Worm (Caenorhabditis elegans) whole organism, midembryonic: ENCODE data around the gene skr-12.

Source experiments
- T22C8.4 ChIP-seq: fragments of 200-800 bp; sonication (Bioruptor generic); IDR thresholded peaks from 2 replicates; pipeline ENCODE4 v1.3.6; 2022; ENCODE audit warnings: missing genetic modification characterization, missing compliant biosample characterization
- cog-1 ChIP-seq: sonication (generic microtip); optimal IDR thresholded peaks from 2 replicates; lab custom pipeline; 2016; ENCODE audit warnings: missing genetic modification characterization, missing compliant biosample characterization
- flt-1 ChIP-seq: fragments of 200-800 bp; sonication (Bioruptor generic); IDR thresholded peaks from 2 replicates; pipeline ENCODE4 v1.3.6; 2022; ENCODE audit warnings: missing genetic modification characterization, missing compliant biosample characterization
- klf-2 ChIP-seq: fragments of 200-800 bp; sonication (Bioruptor generic); conservative IDR thresholded peaks from 2 replicates; pipeline ENCODE4 v1.3.6; 2022; ENCODE audit warnings: missing genetic modification reagents, missing genetic modification characterization, missing compliant biosample characterization
- med-1 ChIP-seq: sonication (generic microtip); optimal IDR thresholded peaks from 2 replicates; lab custom pipeline; 2017; ENCODE audit warnings: missing genetic modification characterization, mild to moderate bottlenecking, missing compliant biosample characterization, antibody characterized with exemption, missing genetic modification reagents; ENCODE audit not compliant: insufficient read depth
- ref-1 ChIP-seq: fragments of 200-800 bp; sonication (Bioruptor generic); conservative IDR thresholded peaks from 2 replicates; pipeline ENCODE4 v1.3.6; 2022; ENCODE audit warnings: missing genetic modification reagents, missing genetic modification characterization, missing compliant biosample characterization
- tab-1 ChIP-seq: fragments of 200-800 bp; sonication (Bioruptor generic); IDR thresholded peaks from 2 replicates; pipeline ENCODE4 v1.3.6; 2022; ENCODE audit warnings: missing genetic modification characterization, missing compliant biosample characterization
- ztf-23 ChIP-seq: fragments of 200-800 bp; sonication (Bioruptor generic); IDR thresholded peaks from 2 replicates; pipeline ENCODE4 v1.3.6; 2022; ENCODE audit warnings: missing genetic modification reagents, missing genetic modification characterization, missing compliant biosample characterization
- ztf-29 ChIP-seq: fragments of 200-800 bp; sonication (Bioruptor generic); IDR thresholded peaks from 2 replicates; pipeline ENCODE4 v1.3.6; 2022; ENCODE audit warnings: missing genetic modification reagents, missing genetic modification characterization, missing compliant biosample characterization

The skr-12 gene

DNA sequence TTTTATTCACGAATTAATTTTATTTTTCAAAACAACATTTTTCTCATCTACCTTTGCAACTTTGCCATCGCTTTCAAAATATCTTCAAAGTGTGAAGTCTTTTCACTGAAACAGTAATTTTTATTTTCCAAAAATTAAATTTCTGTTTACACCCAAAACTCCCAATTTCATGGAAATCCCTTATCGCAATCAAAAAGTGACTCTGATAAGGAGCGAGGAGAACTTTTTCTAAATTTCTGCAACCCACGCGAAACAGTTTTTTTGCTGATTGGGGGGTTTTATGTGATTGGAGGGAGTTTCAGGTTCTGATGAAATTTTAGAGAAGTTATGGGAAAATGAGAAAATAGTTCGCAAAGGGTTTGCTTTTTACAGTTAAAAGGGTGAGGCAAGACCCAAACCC, 12.5 kb downstream of the skr-12 start:
- TF ChIP-seq ztf-29 (GFP tag; lab: Robert Waterston, UW) (no peak), flt-1 (GFP tag; lab: Robert Waterston, UW) (no peak), ztf-23 (GFP tag; lab: Robert Waterston, UW) (no peak), med-1 (GFP tag; lab: Kevin White, UChicago) (no peak), ref-1 (GFP tag; lab: Robert Waterston, UW) (no peak), T22C8.4 (GFP tag; lab: Robert Waterston, UW) (no peak), tab-1 (GFP tag; lab: Robert Waterston, UW) (no peak), klf-2 (no peak), cog-1 (tag; lab: Kevin White, UChicago) (no peak)

DNA sequence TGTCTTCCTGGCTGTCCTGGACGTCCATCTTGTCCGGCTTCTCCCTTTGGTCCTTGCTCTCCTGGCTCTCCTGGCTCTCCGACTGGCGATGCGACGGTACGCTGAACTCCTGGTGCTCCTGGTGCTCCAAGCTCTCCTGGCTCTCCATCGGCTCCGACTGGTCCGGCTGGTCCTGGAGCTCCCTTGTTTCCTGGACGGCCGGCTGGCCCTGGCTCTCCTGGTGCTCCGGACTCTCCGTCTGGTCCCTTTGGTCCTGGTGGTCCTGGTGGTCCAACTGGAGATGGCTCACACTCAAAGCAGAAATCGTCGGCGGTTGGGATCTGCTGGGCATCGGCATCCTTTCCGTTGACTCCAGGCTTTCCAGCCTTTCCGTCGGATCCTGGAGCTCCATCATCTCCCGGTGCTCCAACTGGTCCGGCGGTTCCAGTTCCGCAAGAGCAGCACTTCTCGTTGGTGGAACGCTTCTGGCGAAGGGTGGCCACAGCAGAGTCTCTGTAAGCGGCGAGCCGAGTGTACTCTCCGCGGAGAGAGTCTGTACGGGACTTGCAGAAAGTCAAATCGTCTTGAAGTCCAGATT, 16.0 kb downstream of the skr-12 start:
- TF ChIP-seq ztf-23 (GFP tag; lab: Robert Waterston, UW) (no peak), klf-2 (no peak), cog-1 (tag; lab: Kevin White, UChicago) (no peak), ztf-29 (GFP tag; lab: Robert Waterston, UW) (no peak), flt-1 (GFP tag; lab: Robert Waterston, UW) (no peak), tab-1 (GFP tag; lab: Robert Waterston, UW) (no peak), med-1 (GFP tag; lab: Kevin White, UChicago) (no peak), T22C8.4 (GFP tag; lab: Robert Waterston, UW) (no peak), ref-1 (GFP tag; lab: Robert Waterston, UW) (no peak)

DNA sequence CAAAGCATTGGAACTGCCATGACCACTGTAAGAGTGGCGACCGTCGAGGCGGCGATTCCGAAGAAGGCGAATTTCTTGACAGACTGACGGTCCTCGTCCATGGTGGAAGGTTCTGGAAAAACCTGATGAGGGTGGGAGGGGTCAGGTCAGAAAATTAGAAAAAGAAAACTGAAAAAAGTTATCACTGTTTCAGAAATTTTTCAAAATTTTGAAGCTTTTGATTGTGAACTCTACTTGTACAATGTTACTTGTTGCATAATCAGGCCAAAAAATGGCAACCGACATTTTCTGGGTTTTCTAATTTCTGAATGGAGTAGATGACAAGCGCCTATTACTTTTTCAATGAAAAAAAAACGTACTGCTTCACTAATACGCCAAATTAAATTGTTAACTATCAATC, 16.6 kb downstream of the skr-12 start, which contains the start of gene col-138:
TSS of gene col-138 (minus strand) at position 101 of the 400 bp plus-strand sequence.
- no peak for TF ChIP-seq T22C8.4 (GFP tag; lab: Robert Waterston, UW)
- TF ChIP-seq med-1 (GFP tag; lab: Kevin White, UChicago), result no peak
- no peak for TF ChIP-seq ztf-23 (GFP tag; lab: Robert Waterston, UW)
- TF ChIP-seq klf-2, result no peak
- no peak for TF ChIP-seq ztf-29 (GFP tag; lab: Robert Waterston, UW)
- no peak for TF ChIP-seq tab-1 (GFP tag; lab: Robert Waterston, UW)
- TF ChIP-seq cog-1 (tag; lab: Kevin White, UChicago), result no peak
- TF ChIP-seq flt-1 (GFP tag; lab: Robert Waterston, UW), result no peak
- no peak for TF ChIP-seq ref-1 (GFP tag; lab: Robert Waterston, UW)

DNA sequence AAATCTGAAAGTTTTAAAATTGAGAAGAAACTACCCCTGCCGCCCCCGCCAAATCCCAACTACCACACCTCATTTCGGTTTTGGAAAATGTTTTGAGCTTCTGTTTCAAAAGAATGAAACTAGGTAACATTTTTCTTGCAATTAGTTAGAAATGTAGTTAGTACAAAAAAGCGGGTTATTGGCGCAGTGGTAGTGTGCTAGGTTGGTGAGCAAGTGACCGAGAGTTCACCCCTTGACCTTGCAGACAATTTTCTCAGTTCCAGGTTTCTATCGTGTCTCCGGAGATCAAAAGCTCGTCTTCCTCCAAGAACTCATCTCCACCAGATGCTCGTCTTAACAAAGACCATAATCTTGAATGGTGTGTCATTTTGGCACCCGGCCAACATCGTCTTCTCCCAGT, 22.1 kb downstream of the skr-12 start:
- TF ChIP-seq cog-1 (tag; lab: Kevin White, UChicago) (no peak), med-1 (GFP tag; lab: Kevin White, UChicago) (no peak), flt-1 (GFP tag; lab: Robert Waterston, UW) (no peak), T22C8.4 (GFP tag; lab: Robert Waterston, UW) (no peak), ztf-29 (GFP tag; lab: Robert Waterston, UW) (no peak), ztf-23 (GFP tag; lab: Robert Waterston, UW) (no peak), ref-1 (GFP tag; lab: Robert Waterston, UW) (no peak), tab-1 (GFP tag; lab: Robert Waterston, UW) (no peak), klf-2 (no peak)

DNA sequence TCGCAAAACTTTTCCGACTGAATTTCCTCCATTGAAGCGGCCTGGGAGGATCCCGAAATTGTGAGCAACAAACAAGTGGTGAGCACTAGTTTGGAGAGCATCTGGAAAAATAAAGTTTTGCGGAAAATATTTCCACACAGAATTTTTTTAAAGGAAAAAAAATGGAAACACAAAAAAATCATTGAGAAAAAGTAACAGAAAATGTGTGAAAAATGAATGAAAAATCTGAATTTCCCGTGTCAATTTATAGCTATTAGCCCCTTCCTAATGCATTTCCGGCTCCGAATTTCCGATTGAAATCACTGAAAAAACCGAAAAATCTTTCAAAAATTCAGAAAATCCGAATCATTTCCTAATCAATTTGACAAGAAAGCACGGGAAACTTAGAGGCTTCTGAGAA, 24.7 kb downstream of the skr-12 start, which contains the start of gene flp-17:
TSS of gene flp-17 (minus strand) at position 101 of the 400 bp plus-strand sequence.
- TF ChIP-seq flt-1 (GFP tag; lab: Robert Waterston, UW) (no peak), ztf-23 (GFP tag; lab: Robert Waterston, UW) (no peak), med-1 (GFP tag; lab: Kevin White, UChicago) (no peak), ref-1 (GFP tag; lab: Robert Waterston, UW) (no peak), ztf-29 (GFP tag; lab: Robert Waterston, UW) (no peak), T22C8.4 (GFP tag; lab: Robert Waterston, UW) (no peak), tab-1 (GFP tag; lab: Robert Waterston, UW) (no peak), cog-1 (tag; lab: Kevin White, UChicago) (no peak), klf-2 (no peak)

DNA sequence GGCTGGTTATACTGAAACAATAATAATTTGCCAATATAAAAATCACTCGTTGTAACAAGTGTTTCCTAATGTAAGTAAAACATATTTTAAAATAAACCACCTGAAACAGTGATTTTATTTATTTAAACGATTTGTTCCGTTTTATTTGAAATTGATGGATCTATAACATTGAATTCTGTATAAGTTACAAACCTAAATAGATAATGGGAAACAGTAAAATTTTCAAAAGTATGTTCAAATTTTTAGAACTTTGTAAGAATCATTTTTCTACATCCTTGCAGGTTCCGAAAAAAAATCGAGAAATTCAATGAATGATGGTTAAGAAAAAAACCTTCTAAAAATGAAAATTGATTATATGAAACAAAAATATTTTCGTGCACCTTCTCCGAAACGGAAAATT, 26.4 kb downstream of the skr-12 start:
- TF ChIP-seq klf-2, result no peak
- no peak for TF ChIP-seq ref-1 (GFP tag; lab: Robert Waterston, UW)
- TF ChIP-seq ztf-23 (GFP tag; lab: Robert Waterston, UW), result no peak
- no peak for TF ChIP-seq cog-1 (tag; lab: Kevin White, UChicago)
- TF ChIP-seq flt-1 (GFP tag; lab: Robert Waterston, UW), result no peak
- no peak for TF ChIP-seq T22C8.4 (GFP tag; lab: Robert Waterston, UW)
- no peak for TF ChIP-seq med-1 (GFP tag; lab: Kevin White, UChicago)
- no peak for TF ChIP-seq tab-1 (GFP tag; lab: Robert Waterston, UW)
- TF ChIP-seq ztf-29 (GFP tag; lab: Robert Waterston, UW), result no peak

DNA sequence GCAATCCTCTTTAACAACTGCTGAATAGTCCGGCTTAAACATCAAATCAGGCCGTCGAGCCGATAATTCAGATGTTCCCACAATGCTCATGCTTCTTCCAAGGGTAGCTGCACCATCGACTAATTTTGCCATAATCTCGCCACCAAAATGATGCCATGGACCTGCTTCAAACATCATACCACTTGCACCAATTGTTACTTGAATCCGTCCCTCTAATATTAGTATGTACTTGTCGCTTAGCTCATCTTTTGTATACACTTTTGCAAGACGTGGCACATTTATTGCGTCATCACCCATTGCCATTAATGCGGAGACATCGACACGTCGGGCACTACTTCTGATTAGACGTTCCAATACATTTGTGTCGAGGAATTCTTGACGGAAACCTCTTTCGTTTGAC, 32.6 kb downstream of the skr-12 start:
- TF ChIP-seq cog-1 (tag; lab: Kevin White, UChicago), result no peak
- TF ChIP-seq flt-1 (GFP tag; lab: Robert Waterston, UW), result no peak
- TF ChIP-seq ztf-23 (GFP tag; lab: Robert Waterston, UW), result no peak
- no peak for TF ChIP-seq ztf-29 (GFP tag; lab: Robert Waterston, UW)
- no peak for TF ChIP-seq med-1 (GFP tag; lab: Kevin White, UChicago)
- TF ChIP-seq klf-2, result no peak
- TF ChIP-seq ref-1 (GFP tag; lab: Robert Waterston, UW), result no peak
- no peak for TF ChIP-seq tab-1 (GFP tag; lab: Robert Waterston, UW)
- no peak for TF ChIP-seq T22C8.4 (GFP tag; lab: Robert Waterston, UW)

DNA sequence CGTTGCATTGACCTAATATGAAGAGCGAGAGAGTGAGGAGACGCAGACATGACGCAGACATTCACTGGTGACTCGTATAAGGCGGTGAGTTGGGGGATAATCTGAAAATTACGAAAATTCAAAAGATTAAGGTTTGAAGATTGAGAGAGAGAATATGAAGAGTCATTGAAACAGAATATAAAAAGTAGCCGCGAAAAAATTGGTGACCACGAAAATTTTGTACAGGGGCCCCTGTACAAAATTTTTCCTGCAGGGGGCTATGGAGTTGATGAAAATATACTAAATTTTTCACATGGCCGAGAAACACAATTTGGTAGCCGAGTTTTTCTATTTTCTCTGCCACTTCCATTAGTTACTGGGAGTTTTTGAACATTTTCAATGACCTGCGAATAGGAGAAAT, 39.7 kb downstream of the skr-12 start, which contains the start of gene cnnm-1:
TSS of gene cnnm-1 (minus strand) at position 101 of the 400 bp plus-strand sequence.
- TF ChIP-seq med-1 (GFP tag; lab: Kevin White, UChicago), result no peak
- no peak for TF ChIP-seq ztf-29 (GFP tag; lab: Robert Waterston, UW)
- TF ChIP-seq flt-1 (GFP tag; lab: Robert Waterston, UW), result no peak
- no peak for TF ChIP-seq tab-1 (GFP tag; lab: Robert Waterston, UW)
- TF ChIP-seq ztf-23 (GFP tag; lab: Robert Waterston, UW), result no peak
- TF ChIP-seq cog-1 (tag; lab: Kevin White, UChicago), result no peak
- no peak for TF ChIP-seq T22C8.4 (GFP tag; lab: Robert Waterston, UW)
- TF ChIP-seq klf-2, result no peak
- TF ChIP-seq ref-1 (GFP tag; lab: Robert Waterston, UW), result no peak
